Fruit fly (Drosophila melanogaster): Measurements from ENCODE around the gene CG6073.

- TF ChIP-seq CG3407 (GFP tag; optimal IDR thresholded peaks at IDR 0.05) (no peak), CG6254 (GFP tag; optimal IDR thresholded peaks at IDR 0.05) (no peak), tx (GFP tag; optimal IDR thresholded peaks at IDR 0.05) (no peak), CkIIα-i1 (GFP tag; IDR thresholded peaks at IDR 0.05) (no peak), bowl (GFP tag; IDR thresholded peaks at IDR 0.05) (no peak), C15 (GFP tag; IDR thresholded peaks at IDR 0.05) (no peak), pan (optimal IDR thresholded peaks at IDR 0.05) (no peak), pan (GFP tag; optimal IDR thresholded peaks at IDR 0.05 in 1 of 2, IDR thresholded peaks at IDR 0.05 in 1 of 2) (no peak), B-H1 (GFP tag; IDR thresholded peaks at IDR 0.05) (no peak)
These were observed 1.3 kb upstream of the CG6073 start, which contains the start of gene CG34130 for dm6 chr3R:26189877-26190276.
